Fruit fly (Drosophila melanogaster) whole organism, embryonic: ENCODE measurements around the gene beag.
A peak's percentile ranks its signal among the peaks of the same experiment; 100 is the strongest.

Experiments
- Awh ChIP-seq: fragments of 200-800 bp; sonication (Bioruptor generic); IDR thresholded peaks from 2 replicates; pipeline ENCODE4, ENCODE4 v1.3.6; 2022; ENCODE audit warnings: missing biosample characterization, missing genetic modification characterization
- CG10431 ChIP-seq: fragments of 200-800 bp; sonication (Bioruptor generic); optimal IDR thresholded peaks from 3 replicates; lab custom pipeline; 2018; ENCODE audit warnings: missing biosample characterization, mild to moderate bottlenecking, missing genetic modification characterization
- CG12219 ChIP-seq: fragments of 200-800 bp; sonication (Bioruptor generic); optimal IDR thresholded peaks from 3 replicates; lab custom pipeline; 2018; ENCODE audit warnings: missing biosample characterization, mild to moderate bottlenecking, missing genetic modification characterization
- CG1233 ChIP-seq: fragments of 200-800 bp; sonication (Bioruptor generic); optimal IDR thresholded peaks from 4 replicates; lab custom pipeline; 2018; ENCODE audit warnings: missing biosample characterization, mild to moderate bottlenecking, missing genetic modification characterization
- CG14441 ChIP-seq: fragments of 200-800 bp; sonication (Bioruptor generic); IDR thresholded peaks from 2 replicates; pipeline ENCODE4 v1.3.6; 2022; ENCODE audit warnings: missing biosample characterization, missing genetic modification characterization
- CG14667 ChIP-seq: fragments of 200-800 bp; sonication (Bioruptor generic); IDR thresholded peaks from 2 replicates; pipeline ENCODE4 v1.3.6; 2022; ENCODE audit warnings: missing biosample characterization, missing genetic modification characterization
- CG15269 ChIP-seq: fragments of 200-800 bp; sonication (Bioruptor generic); optimal IDR thresholded peaks from 2 replicates; lab custom pipeline; 2018; ENCODE audit warnings: missing biosample characterization, mild to moderate bottlenecking, missing genetic modification characterization, moderate library complexity
- CG15514 ChIP-seq: fragments of 200-800 bp; sonication (Bioruptor generic); optimal IDR thresholded peaks from 3 replicates; lab custom pipeline; 2017; ENCODE audit warnings: missing biosample characterization, missing genetic modification characterization, mild to moderate bottlenecking, moderate library complexity, missing genetic modification reagents
- CG17385 ChIP-seq: fragments of 200-800 bp; sonication (Bioruptor generic); optimal IDR thresholded peaks from 3 replicates; lab custom pipeline; 2018; ENCODE audit warnings: missing biosample characterization, mild to moderate bottlenecking, missing genetic modification characterization
- CG17802 ChIP-seq: fragments of 200-800 bp; sonication (Bioruptor generic); optimal IDR thresholded peaks from 2 replicates; lab custom pipeline; 2018; ENCODE audit warnings: missing biosample characterization, mild to moderate bottlenecking, missing genetic modification characterization, moderate library complexity
- CG17829 ChIP-seq: fragments of 200-800 bp; optimal IDR thresholded peaks from 2 replicates; lab custom pipeline; 2019; ENCODE audit warnings: missing biosample characterization, mild to moderate bottlenecking, missing genetic modification characterization, moderate library complexity
- CG18599 ChIP-seq: fragments of 200-800 bp; sonication (Bioruptor generic); optimal IDR thresholded peaks from 3 replicates; lab custom pipeline; 2017; ENCODE audit warnings: missing biosample characterization, missing genetic modification characterization, mild to moderate bottlenecking, moderate library complexity, missing genetic modification reagents
- CG2116 ChIP-seq: fragments of 200-800 bp; sonication (Bioruptor generic); optimal IDR thresholded peaks from 3 replicates; lab custom pipeline; 2018; ENCODE audit warnings: missing biosample characterization, mild to moderate bottlenecking, missing genetic modification characterization
- CG2678 ChIP-seq: fragments of 200-800 bp; sonication (Bioruptor generic); optimal IDR thresholded peaks from 3 replicates; lab custom pipeline; 2019; ENCODE audit warnings: missing biosample characterization, mild to moderate bottlenecking, missing genetic modification characterization, moderate library complexity
- CG4730 ChIP-seq: fragments of 200-800 bp; sonication (Bioruptor generic); IDR thresholded peaks from 2 replicates; pipeline ENCODE4 v1.3.6; 2022; ENCODE audit warnings: missing biosample characterization, missing genetic modification characterization
- CG6683 ChIP-seq: fragments of 200-800 bp; sonication (Bioruptor generic); optimal IDR thresholded peaks from 2 replicates; lab custom pipeline; 2017; ENCODE audit warnings: missing biosample characterization, mild to moderate bottlenecking, missing genetic modification characterization, missing genetic modification reagents
- CG8290 ChIP-seq, 3 experiments: fragments of 200-800 bp; sonication (Bioruptor generic); optimal IDR thresholded peaks; 2 replicates each; lab custom pipeline; 2016 to 2019; ENCODE audit warnings: missing biosample characterization in 3 of 3, missing genetic modification characterization in 3 of 3, mild to moderate bottlenecking in 2 of 3, moderate library complexity in 1 of 3
- CG9727 ChIP-seq: fragments of 200-800 bp; sonication (Bioruptor generic); optimal IDR thresholded peaks from 3 replicates; lab custom pipeline; 2017; ENCODE audit warnings: missing biosample characterization, mild to moderate bottlenecking, missing genetic modification characterization
- CoRest ChIP-seq: fragments of 200-800 bp; sonication (Bioruptor generic); optimal IDR thresholded peaks from 3 replicates; lab custom pipeline; 2018; ENCODE audit warnings: missing biosample characterization, mild to moderate bottlenecking, missing genetic modification characterization, moderate library complexity
- CrebB ChIP-seq: fragments of 200-800 bp; sonication (Bioruptor generic); optimal IDR thresholded peaks from 3 replicates; lab custom pipeline; 2018; ENCODE audit warnings: missing biosample characterization, mild to moderate bottlenecking, missing genetic modification characterization
- HLH54F ChIP-seq: fragments of 200-800 bp; sonication (Bioruptor generic); optimal IDR thresholded peaks from 3 replicates; lab custom pipeline; 2016; ENCODE audit warnings: missing biosample characterization, missing genetic modification characterization
- Hand ChIP-seq: fragments of 200-800 bp; sonication (Bioruptor generic); optimal IDR thresholded peaks from 2 replicates; lab custom pipeline; 2017; ENCODE audit warnings: mild to moderate bottlenecking, missing biosample characterization, missing genetic modification reagents, missing genetic modification characterization
- Hr39 ChIP-seq: fragments of >200 bp; optimal IDR thresholded peaks from 2 replicates; lab custom pipeline; 2017
- Myb ChIP-seq: fragments of 200-800 bp; sonication (Bioruptor generic); optimal IDR thresholded peaks from 2 replicates; lab custom pipeline; 2016; ENCODE audit warnings: missing biosample characterization, missing genetic modification characterization
- NFAT ChIP-seq: fragments of 200-800 bp; sonication (Bioruptor generic); IDR thresholded peaks from 2 replicates; pipeline ENCODE4 v1.3.6; 2022; ENCODE audit warnings: missing biosample characterization, missing genetic modification characterization
- PHDP ChIP-seq: fragments of 200-800 bp; sonication (Bioruptor generic); optimal IDR thresholded peaks from 3 replicates; lab custom pipeline; 2018; ENCODE audit warnings: missing biosample characterization, mild to moderate bottlenecking, missing genetic modification characterization, moderate library complexity
- Ptx1 ChIP-seq: fragments of 200-800 bp; sonication (Bioruptor generic); IDR thresholded peaks from 2 replicates; pipeline ENCODE4 v1.3.6; 2022; ENCODE audit warnings: missing biosample characterization, missing genetic modification characterization
- Stat92E ChIP-seq, 3 experiments: fragments of >200 bp in 2 of 3; fragments of 200-800 bp in 1 of 3; sonication (Bioruptor generic) in 1 of 3; optimal IDR thresholded peaks; 2 replicates each; lab custom pipeline; 2017 to 2019; ENCODE audit warnings: missing biosample characterization in 3 of 3, missing genetic modification characterization in 3 of 3, mild to moderate bottlenecking in 1 of 3, moderate library complexity in 1 of 3
- TFAM ChIP-seq: fragments of 200-800 bp; sonication (Bioruptor generic); optimal IDR thresholded peaks from 2 replicates; lab custom pipeline; 2017; ENCODE audit warnings: missing biosample characterization, missing genetic modification characterization, inconsistent platforms
- Tbp ChIP-seq: fragments of >200 bp; optimal IDR thresholded peaks from 2 replicates; lab custom pipeline; 2018; ENCODE audit warnings: missing biosample characterization, missing genetic modification characterization
- YL-1 ChIP-seq: fragments of 200-800 bp; sonication (Bioruptor generic); optimal IDR thresholded peaks from 3 replicates; lab custom pipeline; 2017; ENCODE audit warnings: missing biosample characterization, mild to moderate bottlenecking, missing genetic modification characterization
- ase ChIP-seq: fragments of 200-800 bp; sonication (Bioruptor generic); IDR thresholded peaks from 3 replicates; pipeline ENCODE4 v1.3.6; 2022; ENCODE audit warnings: missing biosample characterization, missing genetic modification characterization
- dm ChIP-seq: fragments of 200-800 bp; sonication (Bioruptor generic); optimal IDR thresholded peaks from 3 replicates; lab custom pipeline; 2016; ENCODE audit warnings: missing biosample characterization, missing genetic modification characterization
- emc ChIP-seq: fragments of 200-800 bp; sonication (Bioruptor generic); optimal IDR thresholded peaks from 2 replicates; lab custom pipeline; 2016; ENCODE audit warnings: missing biosample characterization, missing genetic modification characterization
- grau ChIP-seq: fragments of 200-800 bp; optimal IDR thresholded peaks from 3 replicates; lab custom pipeline; 2019; ENCODE audit warnings: missing biosample characterization, mild to moderate bottlenecking, missing genetic modification characterization, moderate library complexity
- grn ChIP-seq: fragments of 200-800 bp; sonication (Bioruptor generic); optimal IDR thresholded peaks from 3 replicates; lab custom pipeline; 2017; ENCODE audit warnings: missing biosample characterization, missing genetic modification characterization
- gsb ChIP-seq: fragments of 200-800 bp; sonication (Bioruptor generic); IDR thresholded peaks from 2 replicates; pipeline ENCODE4 v1.3.6; 2022; ENCODE audit warnings: missing biosample characterization, missing genetic modification characterization
- ken ChIP-seq: fragments of 200-800 bp; sonication (Bioruptor generic); IDR thresholded peaks from 3 replicates; pipeline ENCODE4 v1.3.6; 2022; ENCODE audit warnings: missing biosample characterization, missing genetic modification characterization
- lilli ChIP-seq: fragments of 200-800 bp; sonication (Bioruptor generic); optimal IDR thresholded peaks from 3 replicates; lab custom pipeline; 2016; ENCODE audit warnings: missing biosample characterization, missing genetic modification characterization
- pfk ChIP-seq: fragments of 200-800 bp; sonication (Bioruptor generic); optimal IDR thresholded peaks from 2 replicates; lab custom pipeline; 2018; ENCODE audit warnings: missing biosample characterization, mild to moderate bottlenecking, missing genetic modification characterization, moderate library complexity
- prd ChIP-seq, 3 experiments: fragments of >200 bp in 2 of 3; fragments of 200-800 bp in 1 of 3; sonication (Bioruptor generic) in 1 of 3; optimal IDR thresholded peaks in 2 of 3; IDR thresholded peaks in 1 of 3; 2 replicates in 2 of 3; 3 replicates in 1 of 3; pipeline versions ENCODE4 v1.3.6 to Lab custom; 2017 to 2022; ENCODE audit warnings: missing biosample characterization in 1 of 3, missing genetic modification characterization in 1 of 3
- pros ChIP-seq: fragments of 200-800 bp; sonication (Bioruptor generic); optimal IDR thresholded peaks from 3 replicates; lab custom pipeline; 2019; ENCODE audit warnings: missing biosample characterization, mild to moderate bottlenecking, missing genetic modification characterization, moderate library complexity
- pum ChIP-seq: fragments of 200-800 bp; sonication (Bioruptor generic); optimal IDR thresholded peaks from 2 replicates; lab custom pipeline; 2016; ENCODE audit warnings: missing biosample characterization, missing genetic modification characterization
- tap ChIP-seq: fragments of 200-800 bp; optimal IDR thresholded peaks from 3 replicates; lab custom pipeline; 2019; ENCODE audit warnings: missing biosample characterization, mild to moderate bottlenecking, missing genetic modification characterization, moderate library complexity
- tio ChIP-seq: fragments of 200-800 bp; sonication (Bioruptor generic); optimal IDR thresholded peaks from 2 replicates; lab custom pipeline; 2017; ENCODE audit warnings: missing biosample characterization, missing genetic modification characterization, inconsistent platforms
- vnd ChIP-seq: fragments of 200-800 bp; sonication (Bioruptor generic); IDR thresholded peaks from 3 replicates; pipeline ENCODE4 v1.3.6; 2022; ENCODE audit warnings: missing biosample characterization, missing genetic modification characterization; ENCODE audit not compliant: partially characterized antibody
- wek ChIP-seq: fragments of 200-800 bp; sonication (Bioruptor generic); optimal IDR thresholded peaks from 3 replicates; lab custom pipeline; 2018; ENCODE audit warnings: missing biosample characterization, mild to moderate bottlenecking, missing genetic modification characterization, moderate library complexity
- zfh2 ChIP-seq: fragments of 200-800 bp; sonication (Bioruptor generic); optimal IDR thresholded peaks from 2 replicates; lab custom pipeline; 2016; ENCODE audit warnings: missing biosample characterization, missing genetic modification characterization

The beag gene

dm6 chr3R:9049091-9049981, 15.5 kb downstream of the beag start (continued):
- TF ChIP-seq tio (GFP tag; lab: Kevin White, UChicago): no peak
- TF ChIP-seq vnd (GFP tag; lab: Robert Waterston, UW): no peak
- TF ChIP-seq prd (optimal IDR thresholded peaks at IDR 0.05; lab: Kevin White, UChicago): no peak
- TF ChIP-seq prd (GFP tag; IDR thresholded peaks at IDR 0.05; lab: Robert Waterston, UW): no peak
- TF ChIP-seq CG18599: no peak
- TF ChIP-seq Tbp (GFP tag; lab: Kevin White, UChicago): no peak
- TF ChIP-seq PHDP (tag; lab: Kevin White, UChicago): peak; percentile 23
- TF ChIP-seq gsb: no peak
- TF ChIP-seq tap (tag; lab: Kevin White, UChicago): no peak
- TF ChIP-seq CG2678 (tag; lab: Kevin White, UChicago): peak; percentile 11
- no peak for TF ChIP-seq CoRest
- TF ChIP-seq pum: no peak
- peak; percentile 36 for TF ChIP-seq dm (GFP tag; lab: Kevin White, UChicago)
- TF ChIP-seq CG8290 (GFP tag; optimal IDR thresholded peaks at IDR 0.05; lab: Kevin White, UChicago): no peak
- TF ChIP-seq CG8290 (tag; optimal IDR thresholded peaks at IDR 0.05; lab: Kevin White, UChicago): peak in 1 of 2 experiments; percentile 29
- TF ChIP-seq zfh2 (GFP tag; lab: Kevin White, UChicago): peak; percentile 11
- no peak for TF ChIP-seq CG4730 (GFP tag; lab: Robert Waterston, UW)
- TF ChIP-seq CG17385 (GFP tag; lab: Kevin White, UChicago): no peak
- TF ChIP-seq CG17829: no peak
- no peak for TF ChIP-seq CG1233 (GFP tag; lab: Kevin White, UChicago)
- no peak for TF ChIP-seq grn (GFP tag; lab: Kevin White, UChicago)
- TF ChIP-seq YL-1 (GFP tag; lab: Kevin White, UChicago): peak; percentile 38
- TF ChIP-seq Hr39 (lab: Kevin White, UChicago): no peak
- TF ChIP-seq CrebB (tag; lab: Kevin White, UChicago): no peak
- peak; percentile 13 for TF ChIP-seq CG15514 (GFP tag; lab: Kevin White, UChicago)
- no peak for TF ChIP-seq Stat92E (GFP tag; optimal IDR thresholded peaks at IDR 0.05; lab: Kevin White, UChicago)
- no peak for TF ChIP-seq emc (GFP tag; lab: Kevin White, UChicago)
- TF ChIP-seq CG12219: no peak
- no peak for TF ChIP-seq CG17802 (tag; lab: Kevin White, UChicago)
- no peak for TF ChIP-seq pros (GFP tag; lab: Kevin White, UChicago)
- TF ChIP-seq TFAM (GFP tag; lab: Kevin White, UChicago): no peak
- no peak for TF ChIP-seq ken (GFP tag; lab: Robert Waterston, UW)
- TF ChIP-seq CG14667 (GFP tag; lab: Robert Waterston, UW): no peak
- no peak for TF ChIP-seq Ptx1 (GFP tag; lab: Robert Waterston, UW)
- no peak for TF ChIP-seq wek
- TF ChIP-seq CG9727 (GFP tag; lab: Kevin White, UChicago): no peak
- TF ChIP-seq ase (GFP tag; lab: Robert Waterston, UW): no peak
- TF ChIP-seq CG2116 (GFP tag; lab: Kevin White, UChicago): no peak
- no peak for TF ChIP-seq CG6683 (GFP tag; lab: Kevin White, UChicago)
- TF ChIP-seq Awh (GFP tag; lab: Robert Waterston, UW): no peak
- TF ChIP-seq Hand (GFP tag; lab: Kevin White, UChicago): no peak
- peak; percentile 22 for TF ChIP-seq CG15269 (tag; lab: Kevin White, UChicago)
- TF ChIP-seq pfk: no peak
- TF ChIP-seq grau (tag; lab: Kevin White, UChicago): peak; percentile 11
- no peak for TF ChIP-seq CG14441 (GFP tag; lab: Robert Waterston, UW)
- no peak for TF ChIP-seq Myb
- no peak for TF ChIP-seq NFAT (GFP tag; lab: Robert Waterston, UW)
- TF ChIP-seq CG10431: no peak
- TF ChIP-seq HLH54F: no peak
- TF ChIP-seq lilli (GFP tag; lab: Kevin White, UChicago): peak; percentile 22
